Fruit fly (Drosophila melanogaster): Measurements from ENCODE around the gene His4r.

His4r gene

DNA sequence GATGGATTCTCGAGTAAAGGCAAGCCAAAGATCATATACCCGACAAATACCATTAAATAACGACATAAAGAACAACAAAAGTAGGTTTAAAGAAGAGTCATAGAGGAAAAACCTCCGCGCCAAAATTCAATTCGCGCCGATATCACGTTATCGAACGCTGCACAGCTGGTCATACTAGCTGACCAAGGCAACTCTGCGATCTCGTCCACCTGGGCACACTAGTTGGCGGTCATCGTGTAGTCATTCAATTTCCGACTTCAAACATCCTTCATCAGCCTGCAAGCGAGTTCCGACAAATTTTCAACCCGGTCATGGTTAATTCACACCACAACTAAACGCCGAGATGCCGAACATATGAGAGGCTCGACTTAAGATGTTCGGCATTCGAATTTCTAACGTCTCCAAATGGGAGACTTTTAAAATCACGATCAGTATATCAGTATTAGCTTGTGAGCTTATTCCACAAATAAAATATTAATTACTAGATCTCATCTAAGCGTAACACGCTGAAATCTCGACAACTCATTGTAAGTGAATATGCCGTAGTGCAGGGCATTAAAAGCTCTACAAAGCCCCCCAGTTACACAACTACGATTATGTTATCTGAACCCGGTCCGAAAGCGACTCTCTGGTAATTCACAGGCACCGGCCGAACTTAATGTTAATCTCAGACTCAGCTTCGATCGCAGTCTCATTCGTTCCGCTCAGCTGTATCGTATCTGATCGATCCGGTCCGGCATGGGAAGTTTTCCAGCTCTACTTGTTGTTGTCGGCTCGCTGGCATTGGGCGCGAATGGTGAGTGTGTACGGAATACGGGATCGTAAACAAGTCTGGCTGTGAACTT, 31.4 kb downstream of the His4r start, which contains the start of gene CG3505 (continued):
- peak; percentile 71 for TF ChIP-seq Fer1 (GFP tag; optimal IDR thresholded peaks at IDR 0.05)
- no peak for TF ChIP-seq NK7.1 (GFP tag; optimal IDR thresholded peaks at IDR 0.05)
- TF ChIP-seq CG10209 (GFP tag; optimal IDR thresholded peaks at IDR 0.05) = peak; percentile 40
- TF ChIP-seq Side (GFP tag; optimal IDR thresholded peaks at IDR 0.05) = peak; percentile 17
- no peak for TF ChIP-seq hkb (optimal IDR thresholded peaks at IDR 0.05)
- TF ChIP-seq hkb (GFP tag; IDR thresholded peaks at IDR 0.05) = peak; percentile 57
- no peak for TF ChIP-seq Atf3 (GFP tag; optimal IDR thresholded peaks at IDR 0.05)
- TF ChIP-seq CG18619 (GFP tag; optimal IDR thresholded peaks at IDR 0.05) = peak; percentile 6
- peak; percentile 64 for TF ChIP-seq slbo (GFP tag; IDR thresholded peaks at IDR 0.05)
- peak; percentile 24 for TF ChIP-seq CG10147 (GFP tag; optimal IDR thresholded peaks at IDR 0.05)
- TF ChIP-seq CG13424 (tag; optimal IDR thresholded peaks at IDR 0.05) = peak; percentile 62
- TF ChIP-seq ato (GFP tag; IDR thresholded peaks at IDR 0.05; ENCODE audit: partially characterized antibody) = 0 out of 2 replicates have a peak, but pooled peaks have one; percentile 8
- peak; percentile 64; the same call in 1 of the 2 replicates for TF ChIP-seq Drgx (GFP tag; IDR thresholded peaks at IDR 0.05)
- TF ChIP-seq pan (optimal IDR thresholded peaks at IDR 0.05) = no peak
- TF ChIP-seq pan (GFP tag; optimal IDR thresholded peaks at IDR 0.05 in 1 of 2, IDR thresholded peaks at IDR 0.05 in 1 of 2) = peak in 1 of 2 experiments; percentile 59
- peak; percentile 44 for TF ChIP-seq Fer3 (tag; optimal IDR thresholded peaks at IDR 0.05)
- TF ChIP-seq run (tag; optimal IDR thresholded peaks at IDR 0.05) = peak; percentile 29
- TF ChIP-seq CG8290 (GFP tag; optimal IDR thresholded peaks at IDR 0.05) = peak; percentile 10
- peak in 1 of 2 experiments; percentile 38 for TF ChIP-seq CG8290 (tag; optimal IDR thresholded peaks at IDR 0.05)
- peak; percentile 33; the same call in 1 of the 3 replicates for TF ChIP-seq vnd (GFP tag; IDR thresholded peaks at IDR 0.05; ENCODE audit: partially characterized antibody)
- TF ChIP-seq maf-S (GFP tag; optimal IDR thresholded peaks at IDR 0.05) = no peak
- TF ChIP-seq CG16863 (GFP tag; optimal IDR thresholded peaks at IDR 0.05) = peak; percentile 28
- TF ChIP-seq CG10274 (GFP tag; optimal IDR thresholded peaks at IDR 0.05) = peak; percentile 78
- peak; percentile 40; the same call in 1 of the 3 replicates for TF ChIP-seq ken (GFP tag; IDR thresholded peaks at IDR 0.05)
- 0 out of 2 replicates have a peak, but pooled peaks have one; percentile 33 for TF ChIP-seq unc-4 (GFP tag; IDR thresholded peaks at IDR 0.05; ENCODE audit: partially characterized antibody)
- no peak for TF ChIP-seq CG11085 (GFP tag; IDR thresholded peaks at IDR 0.05)
- TF ChIP-seq fd102C (GFP tag; optimal IDR thresholded peaks at IDR 0.05) = no peak
- TF ChIP-seq phol (tag; optimal IDR thresholded peaks at IDR 0.05) = peak; percentile 45
- no peak for TF ChIP-seq prd (optimal IDR thresholded peaks at IDR 0.05)
- 0 out of 3 replicates have a peak, but pooled peaks have one; percentile 22 for TF ChIP-seq prd (GFP tag; IDR thresholded peaks at IDR 0.05)
- TF ChIP-seq CG10366 (GFP tag; IDR thresholded peaks at IDR 0.05) = 0 out of 2 replicates have a peak, but pooled peaks have one; percentile 24
- TF ChIP-seq CG34376 (GFP tag; optimal IDR thresholded peaks at IDR 0.05) = peak; percentile 77
- TF ChIP-seq CG8388 (GFP tag; optimal IDR thresholded peaks at IDR 0.05) = no peak
- TF ChIP-seq CG17912 (GFP tag; optimal IDR thresholded peaks at IDR 0.05) = no peak
- no peak for TF ChIP-seq CG10321 (GFP tag; IDR thresholded peaks at IDR 0.05)
- TF ChIP-seq CG17361 (GFP tag; IDR thresholded peaks at IDR 0.05) = peak; percentile 43; the same call in 1 of the 3 replicates
- TF ChIP-seq E2f2 (GFP tag; IDR thresholded peaks at IDR 0.05) = peak; percentile 100
- no peak for TF ChIP-seq CG3407 (GFP tag; optimal IDR thresholded peaks at IDR 0.05)
- peak; percentile 29 for TF ChIP-seq ftz-f1 (GFP tag; optimal IDR thresholded peaks at IDR 0.05)
- TF ChIP-seq CG4424 (GFP tag; optimal IDR thresholded peaks at IDR 0.05) = no peak
- peak; percentile 83 for TF ChIP-seq pfk (GFP tag; optimal IDR thresholded peaks at IDR 0.05)
- TF ChIP-seq CG15514 (GFP tag; optimal IDR thresholded peaks at IDR 0.05) = peak; percentile 64
- TF ChIP-seq CG12071 (GFP tag; optimal IDR thresholded peaks at IDR 0.05) = peak; percentile 9
- TF ChIP-seq NFAT (GFP tag; IDR thresholded peaks at IDR 0.05) = peak; percentile 33; the same call in 1 of the 2 replicates
- TF ChIP-seq BEAF-32 (GFP tag; optimal IDR thresholded peaks at IDR 0.05) = peak; percentile 58
- peak; percentile 21 for TF ChIP-seq CG12942 (GFP tag; optimal IDR thresholded peaks at IDR 0.05)
- 0 out of 2 replicates have a peak, but pooled peaks have one; percentile 21 for TF ChIP-seq CG2129 (GFP tag; IDR thresholded peaks at IDR 0.05; ENCODE audit: partially characterized antibody)
- no peak for TF ChIP-seq YL-1 (GFP tag; optimal IDR thresholded peaks at IDR 0.05)
